Worm (Caenorhabditis elegans) whole organism, young adult: ENCODE results near the gene mtpn-1.

Experiments
- B0261.1 ChIP-seq: sonication (generic microtip); optimal IDR thresholded peaks from 2 replicates; lab custom pipeline; 2016; ENCODE audit warnings: mild to moderate bottlenecking, missing genetic modification characterization, moderate library complexity, missing compliant biosample characterization
- T26A5.8 ChIP-seq: sonication (generic microtip); optimal IDR thresholded peaks from 2 replicates; lab custom pipeline; 2016; ENCODE audit warnings: missing genetic modification characterization, missing compliant biosample characterization
- aptf-3 ChIP-seq: fragments of 200-800 bp; sonication (Bioruptor generic); IDR thresholded peaks from 2 replicates; pipeline ENCODE4 v1.3.6; 2022; ENCODE audit warnings: missing genetic modification characterization, missing compliant biosample characterization
- athp-1 ChIP-seq: sonication (generic microtip); optimal IDR thresholded peaks from 2 replicates; lab custom pipeline; 2017; ENCODE audit warnings: mild to moderate bottlenecking, missing genetic modification characterization, missing compliant biosample characterization
- attf-6 ChIP-seq: fragments of 200-800 bp; sonication (Bioruptor generic); IDR thresholded peaks from 2 replicates; pipeline ENCODE4 v1.3.6; 2022; ENCODE audit warnings: missing genetic modification reagents, missing genetic modification characterization, missing compliant biosample characterization
- cebp-1 ChIP-seq, 2 experiments: fragments of 200-800 bp in 1 of 2; sonication (Bioruptor generic) in 1 of 2; sonication (generic microtip) in 1 of 2; IDR thresholded peaks in 1 of 2; optimal IDR thresholded peaks in 1 of 2; 2 replicates each; pipeline versions ENCODE4 v1.3.6 to Lab custom; 2017 to 2022; ENCODE audit warnings: missing compliant biosample characterization in 2 of 2, missing genetic modification characterization in 2 of 2, mild to moderate bottlenecking in 1 of 2, missing genetic modification reagents in 1 of 2, moderate library complexity in 1 of 2
- die-1 ChIP-seq: sonication (generic microtip); optimal IDR thresholded peaks from 2 replicates; lab custom pipeline; 2016; ENCODE audit warnings: missing genotype, mild to moderate bottlenecking, missing genetic modification characterization, missing compliant biosample characterization
- dpff-1 ChIP-seq: sonication (generic microtip); optimal IDR thresholded peaks from 2 replicates; lab custom pipeline; 2017; ENCODE audit warnings: mild to moderate bottlenecking, missing genetic modification characterization, missing compliant biosample characterization
- dpl-1 ChIP-seq: fragments of 150-350 bp; optimal IDR thresholded peaks from 2 replicates; lab custom pipeline; 2014; ENCODE audit warnings: missing biosample characterization, missing genetic modification reagents, missing genetic modification characterization
- efl-1 ChIP-seq: fragments of 150-350 bp; optimal IDR thresholded peaks from 2 replicates; lab custom pipeline; 2014; ENCODE audit warnings: missing biosample characterization, missing genetic modification reagents, missing genetic modification characterization
- egl-18 ChIP-seq: fragments of 200-800 bp; sonication (Bioruptor generic); IDR thresholded peaks from 2 replicates; pipeline ENCODE4 v1.3.6; 2022; ENCODE audit warnings: missing genetic modification reagents, missing genetic modification characterization, missing compliant biosample characterization
- egl-44 ChIP-seq: fragments of 200-800 bp; sonication (Bioruptor generic); IDR thresholded peaks from 2 replicates; pipeline ENCODE4 v1.3.6; 2022; ENCODE audit warnings: missing genetic modification reagents, missing genetic modification characterization, missing compliant biosample characterization
- him-1 ChIP-seq: sonication (generic microtip); optimal IDR thresholded peaks from 2 replicates; lab custom pipeline; 2016; ENCODE audit warnings: missing genotype, missing genetic modification reagents, missing genetic modification characterization, missing compliant biosample characterization
- let-526 ChIP-seq: fragments of 200-800 bp; sonication (Bioruptor generic); IDR thresholded peaks from 2 replicates; pipeline ENCODE4 v1.3.6; 2022; ENCODE audit warnings: missing genetic modification reagents, missing genetic modification characterization, missing compliant biosample characterization
- let-607 ChIP-seq, 2 experiments: fragments of 200-800 bp in 1 of 2; sonication (Bioruptor generic) in 1 of 2; sonication (generic microtip) in 1 of 2; optimal IDR thresholded peaks; 2 replicates each; lab custom pipeline; 2016 to 2018; ENCODE audit warnings: mild to moderate bottlenecking in 2 of 2, missing compliant biosample characterization in 2 of 2, missing genetic modification characterization in 2 of 2, moderate library complexity in 2 of 2, missing genotype in 1 of 2
- lir-1 ChIP-seq: fragments of 200-800 bp; sonication (Bioruptor generic); conservative IDR thresholded peaks from 2 replicates; pipeline ENCODE4 v1.3.6; 2022; ENCODE audit warnings: missing genetic modification reagents, missing genetic modification characterization, missing compliant biosample characterization
- madf-10 ChIP-seq: sonication (generic microtip); optimal IDR thresholded peaks from 2 replicates; lab custom pipeline; 2016; ENCODE audit warnings: mild to moderate bottlenecking, missing genetic modification characterization, missing compliant biosample characterization
- madf-6 ChIP-seq: fragments of 200-800 bp; sonication (Bioruptor generic); IDR thresholded peaks from 2 replicates; pipeline ENCODE4 v1.3.6; 2022; ENCODE audit warnings: missing genetic modification reagents, missing genetic modification characterization, missing compliant biosample characterization
- mxl-1 ChIP-seq: sonication (generic microtip); optimal IDR thresholded peaks from 2 replicates; lab custom pipeline; 2016; ENCODE audit warnings: missing genetic modification characterization, missing compliant biosample characterization
- nhr-80 ChIP-seq: sonication (generic microtip); optimal IDR thresholded peaks from 2 replicates; lab custom pipeline; 2016; ENCODE audit warnings: missing genetic modification characterization, missing compliant biosample characterization
- pha-4 ChIP-seq: fragments of 150-350 bp; sonication (generic microtip); optimal IDR thresholded peaks from 2 replicates; lab custom pipeline; 2014; ENCODE audit warnings: missing biosample characterization, missing genetic modification reagents, missing genetic modification characterization
- rcor-1 ChIP-seq: fragments of 200-800 bp; sonication (Bioruptor generic); IDR thresholded peaks from 2 replicates; pipeline ENCODE4 v1.3.6; 2022; ENCODE audit warnings: missing genetic modification reagents, missing genetic modification characterization, missing compliant biosample characterization
- rpc-1 ChIP-seq, 2 experiments: fragments of 150-350 bp in 1 of 2; sonication (generic microtip) in 1 of 2; optimal IDR thresholded peaks; 2 replicates each; lab custom pipeline; 2014 to 2018; ENCODE audit warnings: missing biosample characterization in 1 of 2, missing genetic modification characterization in 1 of 2, missing genetic modification reagents in 1 of 2, missing genotype in 1 of 2
- sea-2 ChIP-seq: fragments of 200-800 bp; sonication (Bioruptor generic); IDR thresholded peaks from 2 replicates; pipeline ENCODE4 v1.3.6; 2022; ENCODE audit warnings: missing genetic modification characterization, missing compliant biosample characterization
- somi-1 ChIP-seq: fragments of 200-800 bp; sonication (Bioruptor generic); optimal IDR thresholded peaks from 2 replicates; lab custom pipeline; 2018; ENCODE audit warnings: mild to moderate bottlenecking, missing genetic modification characterization, missing compliant biosample characterization
- zfh-2 ChIP-seq: fragments of 200-800 bp; sonication (Bioruptor generic); conservative IDR thresholded peaks from 2 replicates; pipeline ENCODE4 v1.3.6; 2022; ENCODE audit warnings: missing genetic modification reagents, missing genetic modification characterization, missing compliant biosample characterization
- ztf-25 ChIP-seq: fragments of 200-800 bp; sonication (Bioruptor generic); IDR thresholded peaks from 2 replicates; pipeline ENCODE4 v1.3.6; 2022; ENCODE audit warnings: missing genetic modification reagents, missing genetic modification characterization, missing compliant biosample characterization
- ztf-26 ChIP-seq: sonication (generic microtip); optimal IDR thresholded peaks from 2 replicates; lab custom pipeline; 2017; ENCODE audit warnings: missing genetic modification characterization, missing compliant biosample characterization
- ztf-3 ChIP-seq: fragments of 200-800 bp; sonication (Bioruptor generic); optimal IDR thresholded peaks from 2 replicates; lab custom pipeline; 2018; ENCODE audit warnings: mild to moderate bottlenecking, missing genetic modification characterization, missing compliant biosample characterization
- ztf-6 ChIP-seq: fragments of 200-800 bp; sonication (Bioruptor generic); IDR thresholded peaks from 2 replicates; pipeline ENCODE4 v1.3.6; 2022; ENCODE audit warnings: missing genetic modification reagents, missing genetic modification characterization, missing compliant biosample characterization

The mtpn-1 gene

ce11 chrX:2438857-2439256 is 31.6 kb downstream of the mtpn-1 start, which contains the start of gene gid-2 (continued):
- TF ChIP-seq rpc-1 (optimal IDR thresholded peaks at IDR 0.05; lab: Kevin White, UChicago) (no peak), rpc-1 (tag; optimal IDR thresholded peaks at IDR 0.05; lab: Kevin White, UChicago) (no peak), ztf-26 (no peak)

ce11 chrX:2439309-2439708 is 32.0 kb downstream of the mtpn-1 start:
- no peak for TF ChIP-seq efl-1 (GFP tag; lab: Kevin White, UChicago)
- TF ChIP-seq sea-2 (GFP tag; lab: Robert Waterston, UW), result no peak
- no peak for TF ChIP-seq let-526 (GFP tag; lab: Robert Waterston, UW)
- no peak for TF ChIP-seq aptf-3 (GFP tag; lab: Robert Waterston, UW)
- no peak for TF ChIP-seq egl-44 (GFP tag; lab: Robert Waterston, UW)
- TF ChIP-seq let-607 (tag; optimal IDR thresholded peaks at IDR 0.05; lab: Kevin White, UChicago), result no peak
- no peak for TF ChIP-seq ztf-3 (GFP tag; lab: Kevin White, UChicago)
- no peak for TF ChIP-seq madf-10 (tag; lab: Kevin White, UChicago)
- TF ChIP-seq athp-1 (tag; lab: Kevin White, UChicago), result no peak
- no peak for TF ChIP-seq dpl-1 (GFP tag; lab: Kevin White, UChicago)
- no peak for TF ChIP-seq B0261.1 (tag; lab: Kevin White, UChicago)
- no peak for TF ChIP-seq lir-1 (GFP tag; lab: Robert Waterston, UW)

ce11 chrX:2439728-2440127 is 32.5 kb downstream of the mtpn-1 start:
- no peak for TF ChIP-seq ztf-25
- peak; percentile 92 for TF ChIP-seq cebp-1 (GFP tag; IDR thresholded peaks at IDR 0.05; lab: Robert Waterston, UW)
- peak; percentile 95 for TF ChIP-seq cebp-1 (tag; optimal IDR thresholded peaks at IDR 0.05; lab: Kevin White, UChicago)
- TF ChIP-seq dpff-1 (tag; lab: Kevin White, UChicago), result no peak
- peak; percentile 67 for TF ChIP-seq nhr-80 (tag; lab: Kevin White, UChicago)
- no peak for TF ChIP-seq egl-18 (GFP tag; lab: Robert Waterston, UW)
- TF ChIP-seq attf-6, result no peak
- TF ChIP-seq pha-4 (tag; lab: Kevin White, UChicago), result peak; percentile 44

DNA sequence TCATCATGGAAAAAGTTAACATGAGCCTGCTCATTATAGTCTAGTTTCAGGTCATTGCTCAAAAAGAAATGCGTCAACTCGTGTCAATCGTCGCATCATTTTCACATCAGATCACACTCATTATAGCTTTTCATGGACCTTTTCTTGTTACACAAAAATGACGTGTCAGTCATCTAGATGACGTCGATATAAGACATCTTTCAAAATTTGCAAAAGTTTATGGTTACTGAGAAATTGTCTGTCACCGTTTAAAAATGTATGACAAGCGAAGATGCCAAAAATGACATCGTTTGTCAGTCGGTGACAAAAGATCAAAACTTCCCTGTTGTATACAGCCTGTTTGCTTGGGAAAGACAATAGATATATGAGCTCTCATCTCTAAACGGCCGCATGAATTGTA is 33.9 kb downstream of the mtpn-1 start:
- TF ChIP-seq mxl-1 (tag; lab: Kevin White, UChicago) (no peak), him-1 (tag; lab: Kevin White, UChicago) (no peak)
- TF ChIP-seq, all 124 proteins: peak for 0

- TF ChIP-seq T26A5.8 (no peak), rcor-1 (GFP tag; lab: Robert Waterston, UW) (no peak), dpff-1 (tag; lab: Kevin White, UChicago) (no peak)
- TF ChIP-seq, all 124 proteins: peak for 0
Measured at ce11 chrX:2443304-2443703, 36.0 kb downstream of the mtpn-1 start, which contains the start of gene T07D1.3. Gene T07D1.3 (minus strand): TSS chrX:2443404.

DNA sequence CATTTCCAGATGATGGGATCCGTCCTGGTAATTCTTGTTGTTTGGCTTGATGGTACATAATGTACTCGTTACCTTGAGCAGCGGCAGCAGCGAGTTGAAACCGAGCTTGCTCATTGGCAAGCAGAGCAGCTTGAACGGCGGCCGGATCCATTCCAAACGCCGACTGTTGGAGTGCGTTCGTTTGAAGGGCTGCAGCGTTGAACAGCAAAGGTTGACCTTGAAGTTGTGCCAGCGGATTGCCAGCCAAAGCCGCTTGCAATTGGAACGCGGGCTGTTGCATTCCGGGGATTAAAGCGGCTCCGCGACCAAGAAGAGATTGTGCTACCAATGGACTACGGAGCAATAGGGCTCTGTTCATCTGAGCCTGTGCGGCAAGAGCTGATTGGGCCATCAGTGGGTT is 38.9 kb downstream of the mtpn-1 start:
- TF ChIP-seq somi-1 (no peak), ztf-6 (no peak), efl-1 (GFP tag; lab: Kevin White, UChicago) (no peak), die-1 (tag; lab: Kevin White, UChicago) (no peak)

DNA sequence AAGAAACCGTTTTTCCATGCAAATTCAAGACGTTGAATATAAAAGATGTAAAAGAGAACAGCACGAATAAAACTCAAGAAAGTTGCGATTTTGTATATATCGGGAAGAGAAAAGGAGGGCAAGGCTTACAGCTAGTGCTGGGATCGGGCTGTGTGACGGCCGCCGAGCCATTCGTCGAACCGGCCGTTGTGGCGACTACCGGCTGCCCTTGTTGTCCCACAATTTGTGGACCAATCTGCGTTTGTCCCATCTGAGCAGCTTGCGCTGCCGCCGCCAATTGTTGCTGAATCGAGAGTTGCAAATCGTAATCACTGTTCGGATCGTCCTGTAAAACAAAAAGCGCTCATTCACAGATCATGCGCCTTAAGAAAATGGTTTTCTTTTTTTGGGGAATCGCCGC is 39.9 kb downstream of the mtpn-1 start:
- TF ChIP-seq madf-6, result no peak
- TF ChIP-seq zfh-2, result peak; percentile 71
